3 fruit fly cellular contexts compared by ENCODE assay signal in genomic region chr3R:21722457-21722856, dm6.
TF ChIP-seq lines count a peak whose summit lies in the region.

No protein-coding gene starts in this region.

- no peak for TF ChIP-seq CTCF in whole organism, embryonic (GFP tag; optimal IDR thresholded peaks at IDR 0.05; lab: Kevin White, UChicago)

TF ChIP-seq in whole organism, embryonic, 481 proteins besides CTCF, POLR2A, EP300 and RAD21:
- TF ChIP-seq Drgx (GFP tag; IDR thresholded peaks at IDR 0.05; lab: Robert Waterston, UW): 0 out of 2 replicates have a peak, but pooled peaks have one; percentile 11
- no peak for TF ChIP-seq CG1832 (GFP tag; optimal IDR thresholded peaks at IDR 0.05; lab: Kevin White, UChicago)

TF ChIP-seq in whole organism, prepupa, 60 proteins besides CTCF, POLR2A, EP300 and RAD21 (continues in another document):
- TF ChIP-seq achi (GFP tag; optimal IDR thresholded peaks at IDR 0.05; lab: Kevin White, UChicago) (peak; percentile 3), CG6163 (GFP tag; IDR thresholded peaks at IDR 0.05; lab: Robert Waterston, UW) (no peak), vri (GFP tag; optimal IDR thresholded peaks at IDR 0.05; lab: Kevin White, UChicago) (no peak), lz (GFP tag; optimal IDR thresholded peaks at IDR 0.05; lab: Kevin White, UChicago) (no peak), svp (GFP tag; lab: Kevin White, UChicago) (no peak), OdsH (GFP tag; optimal IDR thresholded peaks at IDR 0.05; lab: Kevin White, UChicago) (no peak), eg (GFP tag; IDR thresholded peaks at IDR 0.05; lab: Robert Waterston, UW) (no peak), CG11294 (GFP tag; IDR thresholded peaks at IDR 0.05; lab: Robert Waterston, UW) (no peak), Sox15 (GFP tag; optimal IDR thresholded peaks at IDR 0.05; lab: Kevin White, UChicago) (no peak), CG11762 (GFP tag; optimal IDR thresholded peaks at IDR 0.05; lab: Kevin White, UChicago; ENCODE audit: insufficient read depth) (no peak), dac (GFP tag; optimal IDR thresholded peaks at IDR 0.05; lab: Kevin White, UChicago) (peak; percentile 5), fd85E (GFP tag; optimal IDR thresholded peaks at IDR 0.05; lab: Kevin White, UChicago) (no peak), Lpt (GFP tag; optimal IDR thresholded peaks at IDR 0.05; lab: Kevin White, UChicago) (no peak), pdm3 (GFP tag; optimal IDR thresholded peaks at IDR 0.05; lab: Kevin White, UChicago) (no peak), CG6854 (GFP tag; optimal IDR thresholded peaks at IDR 0.05; lab: Kevin White, UChicago) (no peak), esn (GFP tag; optimal IDR thresholded peaks at IDR 0.05; lab: Kevin White, UChicago) (no peak), Sox102F (GFP tag; optimal IDR thresholded peaks at IDR 0.05; lab: Kevin White, UChicago) (no peak), CG1621 (tag; optimal IDR thresholded peaks at IDR 0.05; lab: Kevin White, UChicago) (peak; percentile 21), CG16779 (tag; optimal IDR thresholded peaks at IDR 0.05; lab: Kevin White, UChicago) (no peak), CG6808 (GFP tag; optimal IDR thresholded peaks at IDR 0.05; lab: Kevin White, UChicago) (no peak), Sox14 (GFP tag; optimal IDR thresholded peaks at IDR 0.05; lab: Kevin White, UChicago) (no peak), CG9139 (GFP tag; optimal IDR thresholded peaks at IDR 0.05; lab: Kevin White, UChicago) (no peak), cyc (GFP tag; optimal IDR thresholded peaks at IDR 0.05; lab: Kevin White, UChicago) (no peak), CG8319 (GFP tag; optimal IDR thresholded peaks at IDR 0.05; lab: Kevin White, UChicago) (no peak), CG15336 (GFP tag; IDR thresholded peaks at IDR 0.05; lab: Robert Waterston, UW) (no peak), Ets21C (GFP tag; optimal IDR thresholded peaks at IDR 0.05; lab: Kevin White, UChicago) (no peak), CG4318 (GFP tag; optimal IDR thresholded peaks at IDR 0.05; lab: Kevin White, UChicago) (peak; percentile 7), CG6276 (GFP tag; optimal IDR thresholded peaks at IDR 0.05; lab: Kevin White, UChicago) (no peak), Blimp-1 (GFP tag; optimal IDR thresholded peaks at IDR 0.05; lab: Kevin White, UChicago) (no peak), Hr39 (GFP tag; optimal IDR thresholded peaks at IDR 0.05; lab: Kevin White, UChicago) (no peak), Hr4 (GFP tag; optimal IDR thresholded peaks at IDR 0.05; lab: Kevin White, UChicago) (peak; percentile 14), salr (GFP tag; optimal IDR thresholded peaks at IDR 0.05; lab: Kevin White, UChicago) (peak in 1 of 2 experiments; percentile 1), Hr38 (GFP tag; optimal IDR thresholded peaks at IDR 0.05; lab: Kevin White, UChicago) (no peak), fd59A (GFP tag; optimal IDR thresholded peaks at IDR 0.05; lab: Kevin White, UChicago) (no peak), dsx (GFP tag; optimal IDR thresholded peaks at IDR 0.05; lab: Kevin White, UChicago; ENCODE audit: poor library complexity, severe bottlenecking) (no peak), CG10631 (GFP tag; optimal IDR thresholded peaks at IDR 0.05; lab: Kevin White, UChicago) (peak; percentile 6), CG7368 (GFP tag; optimal IDR thresholded peaks at IDR 0.05; lab: Kevin White, UChicago) (no peak), acj6 (GFP tag; optimal IDR thresholded peaks at IDR 0.05; lab: Kevin White, UChicago) (no peak), Eip93F (GFP tag; optimal IDR thresholded peaks at IDR 0.05; lab: Kevin White, UChicago) (no peak), Ets96B (tag; optimal IDR thresholded peaks at IDR 0.05; lab: Kevin White, UChicago) (no peak), Eip78C (GFP tag; lab: Kevin White, UChicago) (peak; percentile 70), Met (GFP tag; optimal IDR thresholded peaks at IDR 0.05; lab: Kevin White, UChicago) (no peak), net (GFP tag; optimal IDR thresholded peaks at IDR 0.05; lab: Kevin White, UChicago) (no peak), topi (GFP tag; optimal IDR thresholded peaks at IDR 0.05; lab: Kevin White, UChicago) (no peak), CG34406 (GFP tag; optimal IDR thresholded peaks at IDR 0.05; lab: Kevin White, UChicago) (no peak), ss (GFP tag; optimal IDR thresholded peaks at IDR 0.05; lab: Kevin White, UChicago) (peak in 1 of 2 experiments; percentile 0), CG3919 (GFP tag; optimal IDR thresholded peaks at IDR 0.05; lab: Kevin White, UChicago) (no peak)

TF ChIP-seq in whole organism, pupa, 21 proteins besides CTCF, POLR2A, EP300 and RAD21:
- TF ChIP-seq fd96Ca (GFP tag; IDR thresholded peaks at IDR 0.05; lab: Robert Waterston, UW) (no peak), CG10348 (GFP tag; IDR thresholded peaks at IDR 0.05; lab: Robert Waterston, UW) (no peak), rn (GFP tag; IDR thresholded peaks at IDR 0.05; lab: Robert Waterston, UW) (no peak), CG17806 (tag; optimal IDR thresholded peaks at IDR 0.05; lab: Kevin White, UChicago) (no peak), Pif1B (GFP tag; optimal IDR thresholded peaks at IDR 0.05; lab: Kevin White, UChicago) (no peak), gl (tag; optimal IDR thresholded peaks at IDR 0.05; lab: Kevin White, UChicago) (no peak), CG13204 (GFP tag; optimal IDR thresholded peaks at IDR 0.05; lab: Kevin White, UChicago) (no peak), D1 (tag; optimal IDR thresholded peaks at IDR 0.05; lab: Kevin White, UChicago) (no peak), CG4496 (GFP tag; IDR thresholded peaks at IDR 0.05; lab: Robert Waterston, UW) (0 out of 3 replicates have a peak, but pooled peaks have one; percentile 20), Ets98B (GFP tag; IDR thresholded peaks at IDR 0.05; lab: Robert Waterston, UW) (no peak), CG8159 (tag; optimal IDR thresholded peaks at IDR 0.05; lab: Kevin White, UChicago) (peak; percentile 57), CG15710 (tag; optimal IDR thresholded peaks at IDR 0.05; lab: Kevin White, UChicago) (peak; percentile 17), CG8301 (tag; optimal IDR thresholded peaks at IDR 0.05; lab: Kevin White, UChicago) (peak; percentile 37), CG14655 (GFP tag; optimal IDR thresholded peaks at IDR 0.05; lab: Kevin White, UChicago) (peak; percentile 58)
